Fruit fly (Drosophila melanogaster) whole organism, embryonic: ENCODE data around the gene CG15199.

Source experiments
- Bteb2 ChIP-seq: fragments of 200-800 bp; sonication (Bioruptor generic); optimal IDR thresholded peaks from 2 replicates; lab custom pipeline; 2016; ENCODE audit warnings: missing biosample characterization, missing genetic modification characterization
- CG10274 ChIP-seq: fragments of 200-800 bp; sonication (Bioruptor generic); optimal IDR thresholded peaks from 3 replicates; lab custom pipeline; 2017; ENCODE audit warnings: missing biosample characterization, mild to moderate bottlenecking, missing genetic modification characterization
- CG11093 ChIP-seq: fragments of 200-800 bp; sonication (Bioruptor generic); IDR thresholded peaks from 3 replicates; pipeline ENCODE4 v1.3.6; 2022; ENCODE audit warnings: missing biosample characterization, missing genetic modification characterization
- CG11504 ChIP-seq: fragments of 200-800 bp; sonication (Bioruptor generic); optimal IDR thresholded peaks from 3 replicates; lab custom pipeline; 2019; ENCODE audit warnings: missing biosample characterization, mild to moderate bottlenecking, missing genetic modification characterization, moderate library complexity
- CG12071 ChIP-seq: fragments of 200-800 bp; sonication (Bioruptor generic); optimal IDR thresholded peaks from 3 replicates; lab custom pipeline; 2018; ENCODE audit warnings: missing biosample characterization, mild to moderate bottlenecking, missing genetic modification characterization
- CG12104 ChIP-seq: fragments of 200-800 bp; sonication (Bioruptor generic); optimal IDR thresholded peaks from 3 replicates; lab custom pipeline; 2016; ENCODE audit warnings: missing biosample characterization, missing genetic modification characterization
- CG12236 ChIP-seq: fragments of 200-800 bp; sonication (Bioruptor generic); optimal IDR thresholded peaks from 2 replicates; lab custom pipeline; 2016; ENCODE audit warnings: missing biosample characterization, missing genetic modification characterization
- CG14965 ChIP-seq: fragments of 200-800 bp; sonication (Bioruptor generic); optimal IDR thresholded peaks from 2 replicates; lab custom pipeline; 2016; ENCODE audit warnings: missing biosample characterization, missing genetic modification characterization, borderline replicate concordance
- CG15269 ChIP-seq: fragments of 200-800 bp; sonication (Bioruptor generic); optimal IDR thresholded peaks from 2 replicates; lab custom pipeline; 2018; ENCODE audit warnings: missing biosample characterization, mild to moderate bottlenecking, missing genetic modification characterization, moderate library complexity
- CG15479 ChIP-seq: fragments of 200-800 bp; sonication (Bioruptor generic); optimal IDR thresholded peaks from 3 replicates; lab custom pipeline; 2019; ENCODE audit warnings: missing biosample characterization, mild to moderate bottlenecking, missing genetic modification characterization, moderate library complexity
- CG1603 ChIP-seq: fragments of 200-800 bp; sonication (Bioruptor generic); optimal IDR thresholded peaks from 2 replicates; lab custom pipeline; 2019; ENCODE audit warnings: missing biosample characterization, mild to moderate bottlenecking, missing genetic modification characterization, moderate library complexity
- CG16863 ChIP-seq: fragments of 200-800 bp; sonication (Bioruptor generic); optimal IDR thresholded peaks from 3 replicates; lab custom pipeline; 2016; ENCODE audit warnings: missing biosample characterization, missing genetic modification characterization
- CG17328 ChIP-seq: fragments of 200-800 bp; sonication (Bioruptor generic); IDR thresholded peaks from 2 replicates; pipeline ENCODE4 v1.3.6; 2022; ENCODE audit warnings: missing biosample characterization, missing genetic modification characterization
- CG17612 ChIP-seq: fragments of 200-800 bp; sonication (Bioruptor generic); IDR thresholded peaks from 2 replicates; pipeline ENCODE4 v1.3.6; 2022; ENCODE audit warnings: missing biosample characterization, missing genetic modification characterization
- CG34224 ChIP-seq: fragments of 200-800 bp; sonication (Bioruptor generic); IDR thresholded peaks from 3 replicates; pipeline ENCODE4 v1.3.6; 2022; ENCODE audit warnings: missing biosample characterization, missing genetic modification characterization; ENCODE audit not compliant: partially characterized antibody
- CG34422 ChIP-seq: fragments of 200-800 bp; sonication (Bioruptor generic); IDR thresholded peaks from 3 replicates; pipeline ENCODE4 v1.3.6; 2022; ENCODE audit warnings: missing biosample characterization, missing genetic modification characterization
- CG4282 ChIP-seq: fragments of 200-800 bp; sonication (Bioruptor generic); optimal IDR thresholded peaks from 2 replicates; lab custom pipeline; 2016; ENCODE audit warnings: missing biosample characterization, missing genetic modification characterization
- CG4617 ChIP-seq: fragments of 200-800 bp; sonication (Bioruptor generic); optimal IDR thresholded peaks from 3 replicates; lab custom pipeline; 2016; ENCODE audit warnings: missing biosample characterization, missing genetic modification characterization, borderline replicate concordance
- CG6175 ChIP-seq: fragments of 200-800 bp; sonication (Bioruptor generic); IDR thresholded peaks from 3 replicates; pipeline ENCODE4 v1.3.6; 2022; ENCODE audit warnings: missing biosample characterization, missing genetic modification characterization
- CG6791 ChIP-seq: fragments of 200-800 bp; sonication (Bioruptor generic); IDR thresholded peaks from 3 replicates; pipeline ENCODE4 v1.3.6; 2022; ENCODE audit warnings: missing biosample characterization, missing genetic modification characterization; ENCODE audit not compliant: partially characterized antibody
- CG9817 ChIP-seq: fragments of 200-800 bp; sonication (Bioruptor generic); optimal IDR thresholded peaks from 2 replicates; lab custom pipeline; 2018; ENCODE audit warnings: missing biosample characterization, mild to moderate bottlenecking, missing genetic modification characterization, moderate library complexity
- D19B ChIP-seq: fragments of 200-800 bp; sonication (Bioruptor generic); optimal IDR thresholded peaks from 2 replicates; lab custom pipeline; 2017; ENCODE audit warnings: missing biosample characterization, mild to moderate bottlenecking, missing genetic modification characterization
- Dref ChIP-seq: fragments of 200-800 bp; sonication (Bioruptor generic); IDR thresholded peaks from 2 replicates; pipeline ENCODE4 v1.3.6; 2022; ENCODE audit warnings: missing biosample characterization, missing genetic modification characterization
- Drgx ChIP-seq: fragments of 200-800 bp; sonication (Bioruptor generic); IDR thresholded peaks from 2 replicates; pipeline ENCODE4 v1.3.6; 2022; ENCODE audit warnings: missing biosample characterization, missing genetic modification characterization
- Elba2 ChIP-seq: fragments of 200-800 bp; sonication (Bioruptor generic); optimal IDR thresholded peaks from 3 replicates; lab custom pipeline; 2016; ENCODE audit warnings: missing biosample characterization, missing genetic modification characterization
- Hmx ChIP-seq: fragments of 200-800 bp; sonication (Bioruptor generic); optimal IDR thresholded peaks from 2 replicates; lab custom pipeline; 2016; ENCODE audit warnings: missing biosample characterization, missing genetic modification characterization
- MBD-R2 ChIP-seq: fragments of 200-800 bp; sonication (Bioruptor generic); IDR thresholded peaks from 2 replicates; pipeline ENCODE4 v1.3.6; 2022; ENCODE audit warnings: missing biosample characterization, missing genetic modification characterization
- Rfx ChIP-seq: fragments of 200-800 bp; sonication (Bioruptor generic); IDR thresholded peaks from 2 replicates; pipeline ENCODE4 v1.3.6; 2022; ENCODE audit warnings: missing biosample characterization, missing genetic modification characterization
- Sox102F ChIP-seq: fragments of 200-800 bp; sonication (Bioruptor generic); optimal IDR thresholded peaks from 2 replicates; lab custom pipeline; 2018; ENCODE audit warnings: missing biosample characterization, mild to moderate bottlenecking, missing genetic modification characterization, moderate library complexity
- Usf ChIP-seq: fragments of 200-800 bp; sonication (Bioruptor generic); optimal IDR thresholded peaks from 2 replicates; lab custom pipeline; 2017; ENCODE audit warnings: missing genotype, missing biosample characterization, missing genetic modification characterization
- ac ChIP-seq: fragments of 200-800 bp; sonication (Bioruptor generic); optimal IDR thresholded peaks from 3 replicates; lab custom pipeline; 2017; ENCODE audit warnings: missing biosample characterization, mild to moderate bottlenecking, missing genetic modification characterization
- aop ChIP-seq: fragments of 200-800 bp; sonication (Bioruptor generic); IDR thresholded peaks from 2 replicates; pipeline ENCODE4 v1.3.6; 2022; ENCODE audit warnings: missing biosample characterization, missing genetic modification characterization
- ara ChIP-seq: fragments of 200-800 bp; sonication (Bioruptor generic); IDR thresholded peaks from 2 replicates; pipeline ENCODE4 v1.3.6; 2022; ENCODE audit warnings: missing biosample characterization, missing genetic modification characterization
- br ChIP-seq: fragments of >200 bp; optimal IDR thresholded peaks from 2 replicates; lab custom pipeline; 2017
- dati ChIP-seq: fragments of 200-800 bp; sonication (Bioruptor generic); IDR thresholded peaks from 2 replicates; pipeline ENCODE4 v1.3.6; 2022; ENCODE audit warnings: missing biosample characterization, missing genetic modification characterization
- dmrt11E ChIP-seq: fragments of 200-800 bp; sonication (Bioruptor generic); optimal IDR thresholded peaks from 3 replicates; lab custom pipeline; 2018; ENCODE audit warnings: missing biosample characterization, mild to moderate bottlenecking, missing genetic modification characterization, moderate library complexity
- mld ChIP-seq: fragments of 200-800 bp; sonication (Bioruptor generic); IDR thresholded peaks from 3 replicates; pipeline ENCODE4 v1.3.6; 2022; ENCODE audit warnings: missing biosample characterization, missing genetic modification characterization; ENCODE audit not compliant: partially characterized antibody
- nau ChIP-seq: fragments of 200-800 bp; sonication (Bioruptor generic); optimal IDR thresholded peaks from 3 replicates; lab custom pipeline; 2017; ENCODE audit warnings: missing biosample characterization, mild to moderate bottlenecking, missing genetic modification characterization, missing genetic modification reagents
- p53 ChIP-seq: fragments of 200-800 bp; sonication (Bioruptor generic); optimal IDR thresholded peaks from 2 replicates; lab custom pipeline; 2016; ENCODE audit warnings: missing biosample characterization, missing genetic modification characterization
- pum ChIP-seq: fragments of 200-800 bp; sonication (Bioruptor generic); optimal IDR thresholded peaks from 2 replicates; lab custom pipeline; 2016; ENCODE audit warnings: missing biosample characterization, missing genetic modification characterization
- salm ChIP-seq: fragments of 200-800 bp; sonication (Bioruptor generic); optimal IDR thresholded peaks from 2 replicates; lab custom pipeline; 2018; ENCODE audit warnings: missing biosample characterization, mild to moderate bottlenecking, missing genetic modification characterization
- sisA ChIP-seq: fragments of 200-800 bp; sonication (Bioruptor generic); IDR thresholded peaks from 2 replicates; pipeline ENCODE4 v1.3.6; 2022; ENCODE audit warnings: missing biosample characterization, missing genetic modification characterization
- toy ChIP-seq: fragments of 200-800 bp; sonication (Bioruptor generic); IDR thresholded peaks from 2 replicates; pipeline ENCODE4 v1.3.6; 2022; ENCODE audit warnings: missing biosample characterization, missing genetic modification characterization
- wdn ChIP-seq: fragments of 200-800 bp; sonication (Bioruptor generic); IDR thresholded peaks from 2 replicates; pipeline ENCODE4 v1.3.6; 2022; ENCODE audit warnings: missing biosample characterization, missing genetic modification characterization
- zfh2 ChIP-seq: fragments of 200-800 bp; sonication (Bioruptor generic); optimal IDR thresholded peaks from 2 replicates; lab custom pipeline; 2016; ENCODE audit warnings: missing biosample characterization, missing genetic modification characterization

The CG15199 gene

DNA sequence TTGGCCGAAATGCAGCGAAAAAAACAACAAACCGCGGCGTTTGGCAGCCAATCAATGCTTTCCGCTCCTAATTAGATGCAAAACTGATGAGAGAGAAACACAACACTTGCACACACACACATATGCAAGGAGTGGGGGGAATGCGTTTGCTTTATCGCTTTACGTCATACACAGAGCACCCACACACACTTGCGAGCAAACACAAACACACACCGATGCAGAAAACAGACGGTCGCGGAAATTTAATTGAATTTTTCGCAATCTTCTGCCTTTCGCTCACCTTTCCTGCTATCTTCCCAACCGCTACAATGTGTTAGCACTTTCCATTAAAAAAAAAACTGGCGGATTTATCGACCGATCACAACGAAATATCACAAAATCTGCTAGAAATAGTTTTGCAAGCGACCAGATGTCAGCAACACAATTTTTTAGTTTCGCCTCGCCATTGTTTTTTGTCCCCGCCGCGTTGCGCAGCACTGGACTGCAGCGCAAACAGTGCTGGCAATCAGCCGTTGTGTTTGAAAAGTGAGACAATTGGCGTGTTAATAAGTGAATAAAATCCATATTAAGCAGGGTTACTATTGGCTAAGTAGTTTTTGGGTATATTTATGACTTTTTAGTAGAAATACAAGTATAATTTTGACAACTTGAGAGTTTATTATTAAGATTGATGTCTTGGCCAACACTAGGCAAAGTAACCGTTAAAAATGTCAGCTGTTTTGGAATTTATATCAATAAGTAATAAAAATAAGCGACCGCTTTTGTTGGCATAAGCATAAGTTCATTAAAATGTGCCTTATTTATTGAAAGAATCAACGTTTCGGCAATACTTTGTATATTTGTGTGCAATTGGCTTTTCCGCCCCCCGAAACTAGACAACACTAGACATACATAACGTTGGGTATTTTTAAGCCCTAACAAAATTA is 4.8 kb downstream of the CG15199 start, which contains the start of gene Klp10A (continued):
- no peak for TF ChIP-seq CG6791 (GFP tag; lab: Robert Waterston, UW)
- TF ChIP-seq Hmx (GFP tag; lab: Kevin White, UChicago), result no peak
- TF ChIP-seq Elba2 (GFP tag; lab: Kevin White, UChicago), result peak; percentile 73
- no peak for TF ChIP-seq wdn
- TF ChIP-seq ac (GFP tag; lab: Kevin White, UChicago), result no peak
- no peak for TF ChIP-seq MBD-R2
- no peak for TF ChIP-seq CG14965 (GFP tag; lab: Kevin White, UChicago)
- TF ChIP-seq CG11504, result no peak
- TF ChIP-seq CG1603 (tag; lab: Kevin White, UChicago), result peak; percentile 31
- no peak for TF ChIP-seq salm (tag; lab: Kevin White, UChicago)
- TF ChIP-seq Bteb2 (GFP tag; lab: Kevin White, UChicago), result no peak
- no peak for TF ChIP-seq p53 (GFP tag; lab: Kevin White, UChicago)
- no peak for TF ChIP-seq CG17328 (GFP tag; lab: Robert Waterston, UW)
- no peak for TF ChIP-seq nau (GFP tag; lab: Kevin White, UChicago)
- TF ChIP-seq CG11093 (GFP tag; lab: Robert Waterston, UW), result no peak
- TF ChIP-seq CG6175 (GFP tag; lab: Robert Waterston, UW), result no peak
- no peak for TF ChIP-seq CG10274 (GFP tag; lab: Kevin White, UChicago)
- TF ChIP-seq Usf, result no peak
- no peak for TF ChIP-seq CG12071 (GFP tag; lab: Kevin White, UChicago)
- TF ChIP-seq Drgx, result no peak
- no peak for TF ChIP-seq br
- no peak for TF ChIP-seq CG4282 (GFP tag; lab: Kevin White, UChicago)
- no peak for TF ChIP-seq dati (GFP tag; lab: Robert Waterston, UW)
- no peak for TF ChIP-seq CG15269 (tag; lab: Kevin White, UChicago)
- TF ChIP-seq ara (GFP tag; lab: Robert Waterston, UW), result no peak
- TF ChIP-seq CG34422 (GFP tag; lab: Robert Waterston, UW), result no peak
- TF ChIP-seq sisA, result 0 out of 2 replicates have a peak, but pooled peaks have one; percentile 13
- TF ChIP-seq CG15479 (GFP tag; lab: Kevin White, UChicago), result no peak
- TF ChIP-seq zfh2 (GFP tag; lab: Kevin White, UChicago), result peak; percentile 14
- peak; percentile 44; the same call in 1 of the 2 replicates for TF ChIP-seq Rfx
- no peak for TF ChIP-seq toy (GFP tag; lab: Robert Waterston, UW)
- TF ChIP-seq pum (GFP tag; lab: Kevin White, UChicago), result no peak
- TF ChIP-seq CG9817 (tag; lab: Kevin White, UChicago), result no peak
- TF ChIP-seq CG17612 (GFP tag; lab: Robert Waterston, UW), result no peak
- TF ChIP-seq aop (GFP tag; lab: Robert Waterston, UW), result no peak
- no peak for TF ChIP-seq Sox102F (GFP tag; lab: Kevin White, UChicago)
- no peak for TF ChIP-seq CG12104 (GFP tag; lab: Kevin White, UChicago)
- no peak for TF ChIP-seq CG12236 (GFP tag; lab: Kevin White, UChicago)
- TF ChIP-seq CG4617 (GFP tag; lab: Kevin White, UChicago), result peak; percentile 50
- TF ChIP-seq Dref (GFP tag; lab: Robert Waterston, UW), result peak; percentile 29; the same call in 1 of the 2 replicates
- no peak for TF ChIP-seq CG16863 (GFP tag; lab: Kevin White, UChicago)
- no peak for TF ChIP-seq D19B (GFP tag; lab: Kevin White, UChicago)
- TF ChIP-seq CG34224, result no peak
- TF ChIP-seq dmrt11E, result no peak
- no peak for TF ChIP-seq mld
